Worm (Caenorhabditis elegans): ENCODE results near the gene pkc-2.

Gene pkc-2

DNA sequence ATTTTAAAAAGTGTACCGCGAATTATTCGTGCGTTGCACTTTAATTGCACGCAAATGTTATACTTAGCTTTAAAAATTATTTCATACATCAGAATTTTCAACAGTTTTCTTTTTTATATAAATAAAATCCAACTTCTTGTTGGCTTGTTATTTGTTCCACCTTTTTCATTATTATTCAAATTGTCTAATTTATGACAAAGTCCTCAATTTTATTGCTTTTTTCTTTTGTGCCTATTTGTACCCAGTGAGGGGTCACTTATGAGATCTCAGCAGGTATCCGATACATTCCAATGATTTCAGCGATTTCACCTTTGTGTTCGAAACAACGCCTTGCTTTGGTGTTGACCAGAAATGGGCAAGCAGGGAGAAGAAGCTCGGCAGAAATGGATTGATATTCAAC lies 32.8 kb downstream of the pkc-2 start, which contains the start of gene fln-2:
TSS of gene fln-2 (plus strand) at position 301 of the 400 bp plus-strand sequence.
- TF ChIP-seq rcor-1 (GFP tag; IDR thresholded peaks at IDR 0.05) (no peak), lin-40 (tag; optimal IDR thresholded peaks at IDR 0.05) (no peak), lir-1 (GFP tag; conservative IDR thresholded peaks at IDR 0.05) (no peak), nfya-1 (tag; optimal IDR thresholded peaks at IDR 0.05; ENCODE audit: borderline replicate concordance, insufficient read depth) (no peak), nhr-120 (GFP tag; IDR thresholded peaks at IDR 0.05) (no peak), bed-2 (GFP tag; IDR thresholded peaks at IDR 0.05) (no peak), ztf-28 (GFP tag; IDR thresholded peaks at IDR 0.05) (no peak), F49E8.2 (tag; optimal IDR thresholded peaks at IDR 0.05; ENCODE audit: insufficient read depth) (no peak), ztf-3 (GFP tag; optimal IDR thresholded peaks at IDR 0.05) (no peak), F57C9.4 (tag; optimal IDR thresholded peaks at IDR 0.05) (no peak), egrh-3 (GFP tag; IDR thresholded peaks at IDR 0.05) (no peak), madf-3 (GFP tag; IDR thresholded peaks at IDR 0.05) (no peak), ceh-27 (GFP tag; optimal IDR thresholded peaks at IDR 0.05) (no peak), rpc-1 (optimal IDR thresholded peaks at IDR 0.05) (no peak), rpc-1 (tag; optimal IDR thresholded peaks at IDR 0.05) (no peak), mcd-1 (GFP tag; IDR thresholded peaks at IDR 0.05) (no peak), attf-6 (GFP tag; IDR thresholded peaks at IDR 0.05) (no peak)

ce11 chrX:9401963-9402362 lies 37.3 kb downstream of the pkc-2 start:
- no peak for TF ChIP-seq rpc-1 (optimal IDR thresholded peaks at IDR 0.05)
- no peak for TF ChIP-seq rpc-1 (tag; optimal IDR thresholded peaks at IDR 0.05)
- TF ChIP-seq nhr-120 (GFP tag; IDR thresholded peaks at IDR 0.05): no peak
- no peak for TF ChIP-seq nfya-2 (GFP tag; IDR thresholded peaks at IDR 0.05)
- no peak for TF ChIP-seq aptf-2 (GFP tag; conservative IDR thresholded peaks at IDR 0.05)
- no peak for TF ChIP-seq hmg-1.2 (GFP tag; IDR thresholded peaks at IDR 0.05)
- no peak for TF ChIP-seq F57A8.1 (GFP tag; optimal IDR thresholded peaks at IDR 0.05)
- no peak for TF ChIP-seq ceh-91 (GFP tag; IDR thresholded peaks at IDR 0.05)
- no peak for TF ChIP-seq die-1 (tag; optimal IDR thresholded peaks at IDR 0.05)
- no peak for TF ChIP-seq F37B4.10 (GFP tag; IDR thresholded peaks at IDR 0.05)
- no peak for TF ChIP-seq efl-1 (GFP tag; optimal IDR thresholded peaks at IDR 0.05)
- TF ChIP-seq ets-4 (GFP tag; optimal IDR thresholded peaks at IDR 0.05): no peak
- no peak for TF ChIP-seq unc-62 (GFP tag; optimal IDR thresholded peaks at IDR 0.05)
- TF ChIP-seq tbp1 (GFP tag; optimal IDR thresholded peaks at IDR 0.05): no peak
- TF ChIP-seq madf-10 (tag; optimal IDR thresholded peaks at IDR 0.05): no peak
- no peak for TF ChIP-seq F33H1.4 (GFP tag; IDR thresholded peaks at IDR 0.05)

- TF ChIP-seq ama-1 (optimal IDR thresholded peaks at IDR 0.05) (no peak), ama-1 (GFP tag; optimal IDR thresholded peaks at IDR 0.05) (no peak), madf-3 (GFP tag; IDR thresholded peaks at IDR 0.05) (no peak), hlh-12 (tag; optimal IDR thresholded peaks at IDR 0.05) (no peak), lin-40 (tag; optimal IDR thresholded peaks at IDR 0.05) (no peak), F55B11.4 (tag; optimal IDR thresholded peaks at IDR 0.05; ENCODE audit: borderline replicate concordance, insufficient read depth) (no peak), hmg-20 (GFP tag; IDR thresholded peaks at IDR 0.05) (no peak), C06A6.2 (GFP tag; conservative IDR thresholded peaks at IDR 0.05) (no peak), nhr-27 (tag; optimal IDR thresholded peaks at IDR 0.05) (no peak), nhr-90 (tag; optimal IDR thresholded peaks at IDR 0.05) (no peak), egl-18 (GFP tag; IDR thresholded peaks at IDR 0.05) (no peak), unc-62 (GFP tag; optimal IDR thresholded peaks at IDR 0.05) (no peak), ZK185.1 (tag; optimal IDR thresholded peaks at IDR 0.05; ENCODE audit: poor library complexity, severe bottlenecking) (no peak), snpc-1.3 (tag; optimal IDR thresholded peaks at IDR 0.05; ENCODE audit: insufficient read depth) (no peak)
Measured at ce11 chrX:9402464-9402863, 37.8 kb downstream of the pkc-2 start.
